Fruit fly (Drosophila melanogaster): ENCODE measurements around the gene mat.

DNA sequence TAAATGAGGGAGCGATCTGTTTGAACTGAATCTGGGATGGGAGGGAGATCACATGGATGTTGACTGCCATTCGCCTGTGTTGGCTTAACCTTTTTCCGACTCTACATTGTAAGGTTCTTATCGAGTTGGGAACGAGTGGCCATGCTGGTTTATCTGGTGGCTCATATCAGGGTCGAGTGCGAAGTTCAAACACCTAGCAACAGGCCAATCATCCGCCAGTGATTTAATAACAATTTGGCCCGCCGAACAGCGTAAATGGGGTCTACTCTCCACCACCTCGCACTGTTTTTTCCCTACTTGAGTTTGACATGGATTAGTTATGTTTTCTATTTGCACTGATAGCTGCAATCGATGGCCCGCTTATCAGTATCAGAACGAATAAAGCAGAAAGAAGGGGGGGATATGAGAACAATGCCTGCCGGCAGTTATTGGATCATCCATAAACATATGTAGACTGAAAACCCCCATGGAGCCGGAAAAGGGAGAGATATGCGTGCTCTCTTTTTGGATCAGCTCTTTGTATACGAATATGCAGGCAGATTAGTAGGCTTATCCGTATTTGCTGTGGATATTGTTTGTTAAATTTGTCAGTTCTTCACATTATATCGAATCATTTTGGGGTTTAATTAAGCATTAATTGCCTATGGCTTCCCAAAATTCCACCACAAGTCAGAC is 15.1 kb upstream of the mat start:
- no peak for TF ChIP-seq ttk (optimal IDR thresholded peaks at IDR 0.05)
- no peak for TF ChIP-seq Myc (optimal IDR thresholded peaks at IDR 0.05)

Data from Kc167 (cell line).